Fruit fly (Drosophila melanogaster): ENCODE measurements around the gene Ref1.

The Ref1 gene

DNA sequence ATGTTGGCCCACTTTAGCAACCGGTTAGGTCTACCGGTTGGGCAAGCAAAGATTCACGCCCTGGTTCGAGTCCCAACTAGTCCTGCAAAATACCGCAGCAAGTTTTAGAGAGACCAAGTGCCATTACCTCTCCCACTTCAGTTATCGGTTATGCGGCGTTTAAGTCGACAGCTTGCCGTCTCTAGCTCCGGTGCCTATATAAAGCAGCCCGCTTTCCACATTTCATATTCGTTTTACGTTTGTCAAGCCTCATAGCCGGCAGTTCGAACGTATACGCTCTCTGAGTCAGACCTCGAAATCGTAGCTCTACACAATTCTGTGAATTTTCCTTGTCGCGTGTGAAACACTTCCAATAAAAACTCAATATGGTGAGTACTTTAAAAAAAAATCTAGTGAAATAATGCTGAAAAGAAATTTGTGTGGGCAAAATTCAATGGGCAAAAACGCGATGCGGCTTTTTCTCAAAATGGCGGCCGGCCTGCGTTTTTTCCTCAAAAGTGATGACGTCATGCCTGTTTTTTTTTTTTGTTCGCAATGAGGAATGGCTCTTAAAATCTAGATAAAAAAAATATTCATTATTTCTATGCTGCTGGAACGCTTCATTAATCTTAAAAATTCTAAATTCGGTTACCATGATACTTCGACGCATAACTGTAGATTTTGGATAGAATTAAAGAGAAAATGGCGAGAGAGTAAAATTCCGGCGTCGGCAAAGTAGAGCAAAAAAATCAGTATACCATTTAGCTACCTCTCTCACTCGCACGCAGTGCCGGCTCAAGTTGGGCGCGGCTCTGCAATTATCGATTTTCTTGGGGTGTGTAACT lies 6.4 kb upstream of the Ref1 start, which contains the start of gene alphaTub84B (continued):
- peak; percentile 12 for TF ChIP-seq CG15696 (tag; optimal IDR thresholded peaks at IDR 0.05)
- TF ChIP-seq fu2 (GFP tag; optimal IDR thresholded peaks at IDR 0.05): peak; percentile 41
- TF ChIP-seq CG34224 (GFP tag; IDR thresholded peaks at IDR 0.05; ENCODE audit: partially characterized antibody): peak; percentile 38; the same call in 2 of the 3 replicates
- peak; percentile 87 for TF ChIP-seq her (GFP tag; optimal IDR thresholded peaks at IDR 0.05)
- peak; percentile 1 for TF ChIP-seq Hsf (GFP tag; optimal IDR thresholded peaks at IDR 0.05)
- no peak for TF ChIP-seq Optix (GFP tag; IDR thresholded peaks at IDR 0.05)
- TF ChIP-seq CG11085 (GFP tag; IDR thresholded peaks at IDR 0.05): 0 out of 2 replicates have a peak, but pooled peaks have one; percentile 37
- TF ChIP-seq Dref (GFP tag; IDR thresholded peaks at IDR 0.05): peak; percentile 89
- peak; percentile 59; the same call in 1 of the 3 replicates for TF ChIP-seq gce (GFP tag; IDR thresholded peaks at IDR 0.05)
- TF ChIP-seq CG8924 (tag; optimal IDR thresholded peaks at IDR 0.05): peak; percentile 67
- no peak for TF ChIP-seq Abd-B (GFP tag; optimal IDR thresholded peaks at IDR 0.05)
- TF ChIP-seq schlank (tag; optimal IDR thresholded peaks at IDR 0.05): peak; percentile 22
- TF ChIP-seq Ets65A (GFP tag): peak; percentile 95
- TF ChIP-seq Tbp (GFP tag; optimal IDR thresholded peaks at IDR 0.05): peak; percentile 63
- TF ChIP-seq Taf1 (GFP tag; IDR thresholded peaks at IDR 0.05): no peak
- TF ChIP-seq CG12299 (tag; optimal IDR thresholded peaks at IDR 0.05): peak; percentile 31
- peak; percentile 41 for TF ChIP-seq zf30C (GFP tag; optimal IDR thresholded peaks at IDR 0.05)
- no peak for TF ChIP-seq fru (optimal IDR thresholded peaks at IDR 0.05)
- TF ChIP-seq trem (tag; optimal IDR thresholded peaks at IDR 0.05): peak; percentile 64
- no peak for TF ChIP-seq lov (optimal IDR thresholded peaks at IDR 0.05)
- peak; percentile 88 for TF ChIP-seq lov (GFP tag; IDR thresholded peaks at IDR 0.05)
- TF ChIP-seq CG16863 (GFP tag; optimal IDR thresholded peaks at IDR 0.05): peak; percentile 73
- peak; percentile 47 for TF ChIP-seq CG8388 (GFP tag; optimal IDR thresholded peaks at IDR 0.05)
- TF ChIP-seq Side (GFP tag; optimal IDR thresholded peaks at IDR 0.05): peak; percentile 65
- peak; percentile 52 for TF ChIP-seq gcm (GFP tag; optimal IDR thresholded peaks at IDR 0.05)
- peak; percentile 73; the same call in 2 of the 3 replicates for TF ChIP-seq Opbp (GFP tag; IDR thresholded peaks at IDR 0.05; ENCODE audit: partially characterized antibody)
- TF ChIP-seq CG17328 (GFP tag; IDR thresholded peaks at IDR 0.05): peak; percentile 67
- TF ChIP-seq cg (GFP tag; optimal IDR thresholded peaks at IDR 0.05): no peak
- TF ChIP-seq Hr51 (GFP tag; optimal IDR thresholded peaks at IDR 0.05): peak; percentile 20 to 83
- no peak for TF ChIP-seq CkIIα-i1 (GFP tag; IDR thresholded peaks at IDR 0.05)
- TF ChIP-seq chinmo (GFP tag; IDR thresholded peaks at IDR 0.05; ENCODE audit: partially characterized antibody): peak; percentile 80; the same call in 2 of the 4 replicates
- no peak for TF ChIP-seq usp (GFP tag; optimal IDR thresholded peaks at IDR 0.05)
- TF ChIP-seq chm (GFP tag; IDR thresholded peaks at IDR 0.05): peak; percentile 96
- no peak for TF ChIP-seq CG6654 (GFP tag; optimal IDR thresholded peaks at IDR 0.05)
- TF ChIP-seq CG30431 (GFP tag; optimal IDR thresholded peaks at IDR 0.05): no peak
- no peak for TF ChIP-seq Sry-β (GFP tag; optimal IDR thresholded peaks at IDR 0.05)
- peak; percentile 47 for TF ChIP-seq CG12391 (tag; optimal IDR thresholded peaks at IDR 0.05)
- TF ChIP-seq Hr78 (GFP tag; optimal IDR thresholded peaks at IDR 0.05): no peak
- TF ChIP-seq zen (tag; optimal IDR thresholded peaks at IDR 0.05): peak; percentile 34
- TF ChIP-seq CG2875 (GFP tag; optimal IDR thresholded peaks at IDR 0.05): peak; percentile 66
- peak; percentile 35; the same call in 1 of the 3 replicates for TF ChIP-seq knrl (GFP tag; IDR thresholded peaks at IDR 0.05; ENCODE audit: partially characterized antibody)
- TF ChIP-seq esg (GFP tag; conservative IDR thresholded peaks at IDR 0.05): no peak
- TF ChIP-seq pb (GFP tag; optimal IDR thresholded peaks at IDR 0.05): peak; percentile 79
- TF ChIP-seq CG17186 (GFP tag; optimal IDR thresholded peaks at IDR 0.05): peak; percentile 62
- peak; percentile 52; the same call in 1 of the 2 replicates for TF ChIP-seq CG10959 (GFP tag; IDR thresholded peaks at IDR 0.05)
- no peak for TF ChIP-seq CG9817 (tag; optimal IDR thresholded peaks at IDR 0.05)
- TF ChIP-seq gem (tag; optimal IDR thresholded peaks at IDR 0.05): peak; percentile 39
- peak; percentile 90 for TF ChIP-seq nerfin-1 (tag; optimal IDR thresholded peaks at IDR 0.05)
- no peak for TF ChIP-seq gcm2 (GFP tag; optimal IDR thresholded peaks at IDR 0.05)

All from whole organism, embryonic.